Worm (Caenorhabditis elegans) whole organism, late embryonic: ENCODE data around the gene fbxb-47.

Experiments
- C38D4.7 ChIP-seq: fragments of 200-800 bp; sonication (Bioruptor generic); optimal IDR thresholded peaks from 2 replicates; lab custom pipeline; 2018; ENCODE audit warnings: mild to moderate bottlenecking, missing genetic modification characterization, moderate library complexity, missing compliant biosample characterization
- K02D7.2 ChIP-seq: sonication (generic microtip); optimal IDR thresholded peaks from 2 replicates; lab custom pipeline; 2017; ENCODE audit warnings: mild to moderate bottlenecking, missing genetic modification characterization, missing compliant biosample characterization
- K09A11.1 ChIP-seq: sonication (generic microtip); optimal IDR thresholded peaks from 2 replicates; lab custom pipeline; 2017; ENCODE audit warnings: antibody characterized with exemption, mild to moderate bottlenecking, missing genetic modification characterization, missing compliant biosample characterization; ENCODE audit not compliant: insufficient read depth
- ceh-18 ChIP-seq: sonication (generic microtip); optimal IDR thresholded peaks from 2 replicates; lab custom pipeline; 2016; ENCODE audit warnings: missing genetic modification characterization, missing compliant biosample characterization
- ceh-19 ChIP-seq: fragments of 200-800 bp; sonication (Bioruptor generic); optimal IDR thresholded peaks from 2 replicates; lab custom pipeline; 2018; ENCODE audit warnings: mild to moderate bottlenecking, missing genetic modification characterization, missing compliant biosample characterization
- ceh-22 ChIP-seq: sonication (generic microtip); optimal IDR thresholded peaks from 2 replicates; lab custom pipeline; 2017; ENCODE audit warnings: missing biosample characterization, missing genetic modification characterization
- ceh-24 ChIP-seq: sonication (generic microtip); optimal IDR thresholded peaks from 2 replicates; lab custom pipeline; 2016; ENCODE audit warnings: mild to moderate bottlenecking, missing genetic modification characterization, missing compliant biosample characterization
- ceh-31 ChIP-seq: sonication (generic microtip); optimal IDR thresholded peaks from 2 replicates; lab custom pipeline; 2016; ENCODE audit warnings: missing genetic modification characterization, missing compliant biosample characterization
- ceh-34 ChIP-seq: sonication (generic microtip); optimal IDR thresholded peaks from 2 replicates; lab custom pipeline; 2016; ENCODE audit warnings: mild to moderate bottlenecking, missing genetic modification characterization, missing compliant biosample characterization
- ceh-45 ChIP-seq: fragments of 200-800 bp; sonication (Bioruptor generic); IDR thresholded peaks from 2 replicates; pipeline ENCODE4 v1.3.6; 2022; ENCODE audit warnings: missing genetic modification reagents, missing genetic modification characterization, missing compliant biosample characterization
- ceh-48 ChIP-seq: sonication (generic microtip); optimal IDR thresholded peaks from 2 replicates; lab custom pipeline; 2016; ENCODE audit warnings: missing genetic modification characterization, inconsistent platforms, missing compliant biosample characterization
- ceh-9 ChIP-seq: sonication (generic microtip); optimal IDR thresholded peaks from 2 replicates; lab custom pipeline; 2016; ENCODE audit warnings: mild to moderate bottlenecking, missing genetic modification characterization, inconsistent platforms, missing compliant biosample characterization
- che-1 ChIP-seq: sonication (generic microtip); optimal IDR thresholded peaks from 2 replicates; lab custom pipeline; 2016; ENCODE audit warnings: mild to moderate bottlenecking, missing genetic modification characterization, missing compliant biosample characterization
- dmd-4 ChIP-seq: sonication (generic microtip); optimal IDR thresholded peaks from 2 replicates; lab custom pipeline; 2016; ENCODE audit warnings: borderline replicate concordance, missing genetic modification characterization, missing compliant biosample characterization
- dve-1 ChIP-seq: sonication (generic microtip); optimal IDR thresholded peaks from 2 replicates; lab custom pipeline; 2017; ENCODE audit warnings: antibody characterized with exemption, mild to moderate bottlenecking, missing genetic modification characterization, missing compliant biosample characterization
- ets-4 ChIP-seq: sonication (generic microtip); optimal IDR thresholded peaks from 2 replicates; lab custom pipeline; 2016; ENCODE audit warnings: missing genetic modification characterization, missing compliant biosample characterization
- eyg-1 ChIP-seq: sonication (generic microtip); optimal IDR thresholded peaks from 2 replicates; lab custom pipeline; 2016; ENCODE audit warnings: missing genotype, missing genetic modification characterization, missing compliant biosample characterization
- fax-1 ChIP-seq: sonication (generic microtip); optimal IDR thresholded peaks from 2 replicates; lab custom pipeline; 2016; ENCODE audit warnings: missing genotype, missing genetic modification characterization, missing compliant biosample characterization
- fkh-6 ChIP-seq: sonication (generic microtip); optimal IDR thresholded peaks from 2 replicates; lab custom pipeline; 2016; ENCODE audit warnings: missing genetic modification characterization, missing compliant biosample characterization
- gmeb-2 ChIP-seq: sonication (generic microtip); optimal IDR thresholded peaks from 2 replicates; lab custom pipeline; 2016; ENCODE audit warnings: missing genetic modification characterization, inconsistent platforms, missing compliant biosample characterization
- hlh-13 ChIP-seq: fragments of 200-800 bp; sonication (Bioruptor generic); optimal IDR thresholded peaks from 2 replicates; lab custom pipeline; 2018; ENCODE audit warnings: mild to moderate bottlenecking, missing genetic modification characterization, missing compliant biosample characterization
- hlh-15 ChIP-seq: sonication (generic microtip); optimal IDR thresholded peaks from 2 replicates; lab custom pipeline; 2016; ENCODE audit warnings: missing genetic modification characterization, missing compliant biosample characterization
- hlh-6 ChIP-seq: sonication (generic microtip); optimal IDR thresholded peaks from 2 replicates; lab custom pipeline; 2016; ENCODE audit warnings: missing genotype, missing genetic modification characterization, missing compliant biosample characterization
- lin-11 ChIP-seq: fragments of 200-800 bp; sonication (Bioruptor generic); optimal IDR thresholded peaks from 2 replicates; lab custom pipeline; 2018; ENCODE audit warnings: mild to moderate bottlenecking, missing genetic modification characterization, missing compliant biosample characterization
- madf-2 ChIP-seq: sonication (generic microtip); optimal IDR thresholded peaks from 2 replicates; lab custom pipeline; 2017; ENCODE audit warnings: missing genetic modification characterization, missing compliant biosample characterization
- mec-3 ChIP-seq: sonication (generic microtip); optimal IDR thresholded peaks from 2 replicates; lab custom pipeline; 2016; ENCODE audit warnings: borderline replicate concordance, missing genetic modification characterization, missing compliant biosample characterization
- nfya-1 ChIP-seq: sonication (generic microtip); optimal IDR thresholded peaks from 2 replicates; lab custom pipeline; 2017; ENCODE audit warnings: missing genetic modification characterization, mild to moderate bottlenecking, missing compliant biosample characterization, antibody characterized with exemption, moderate library complexity
- pag-3 ChIP-seq: sonication (generic microtip); optimal IDR thresholded peaks from 2 replicates; lab custom pipeline; 2016; ENCODE audit warnings: missing compliant biosample characterization, missing genetic modification characterization, borderline replicate concordance
- pat-9 ChIP-seq: fragments of 200-800 bp; sonication (Bioruptor generic); optimal IDR thresholded peaks from 2 replicates; lab custom pipeline; 2018; ENCODE audit warnings: mild to moderate bottlenecking, missing genetic modification characterization, moderate library complexity, missing compliant biosample characterization
- pha-4 ChIP-seq: fragments of 150-350 bp; optimal IDR thresholded peaks from 2 replicates; lab custom pipeline; 2018; ENCODE audit warnings: missing biosample characterization, missing genetic modification reagents, missing genetic modification characterization
- ref-2 ChIP-seq: sonication (generic microtip); optimal IDR thresholded peaks from 2 replicates; lab custom pipeline; 2016; ENCODE audit warnings: missing genetic modification characterization, missing compliant biosample characterization
- syd-9 ChIP-seq: sonication (generic microtip); optimal IDR thresholded peaks from 2 replicates; lab custom pipeline; 2016; ENCODE audit warnings: mild to moderate bottlenecking, missing genetic modification characterization, moderate library complexity, missing compliant biosample characterization
- tbx-2 ChIP-seq: sonication (generic microtip); optimal IDR thresholded peaks from 2 replicates; lab custom pipeline; 2016; ENCODE audit warnings: missing genetic modification characterization, missing compliant biosample characterization
- unc-42 ChIP-seq: sonication (generic microtip); optimal IDR thresholded peaks from 2 replicates; lab custom pipeline; 2016; ENCODE audit warnings: missing genotype, missing genetic modification characterization, missing compliant biosample characterization
- unc-55 ChIP-seq: sonication (generic microtip); optimal IDR thresholded peaks from 2 replicates; lab custom pipeline; 2017; ENCODE audit warnings: missing biosample characterization, missing genetic modification reagents, missing genetic modification characterization
- unc-86 ChIP-seq: sonication (generic microtip); optimal IDR thresholded peaks from 2 replicates; lab custom pipeline; 2016; ENCODE audit warnings: missing genetic modification characterization, missing compliant biosample characterization
- ztf-16 ChIP-seq: sonication (generic microtip); optimal IDR thresholded peaks from 2 replicates; lab custom pipeline; 2017; ENCODE audit warnings: missing genetic modification characterization, missing compliant biosample characterization

The fbxb-47 gene

DNA sequence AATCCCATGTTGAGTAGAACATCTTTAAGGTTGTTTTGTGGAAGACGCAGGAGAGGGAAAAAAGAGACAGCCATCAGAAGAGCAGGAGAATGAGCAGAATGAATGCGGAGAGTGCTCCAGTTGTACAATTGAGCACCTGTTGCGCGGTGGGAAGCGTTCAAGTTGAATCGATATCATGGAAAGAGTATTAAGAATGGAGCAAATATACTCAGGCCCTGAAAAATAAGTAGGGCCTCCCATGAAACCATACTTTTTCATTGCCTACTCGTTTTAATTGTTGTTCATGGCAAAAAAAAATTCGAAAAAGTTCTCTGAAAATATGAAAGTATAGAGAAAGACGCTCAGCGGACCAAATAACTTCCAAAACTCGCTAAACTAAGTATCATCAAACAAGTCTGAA is 15.9 kb upstream of the fbxb-47 start, which contains the start of gene fbxb-48:
TSS of gene fbxb-48 (minus strand) at position 101 of the 400 bp plus-strand sequence.
- TF ChIP-seq syd-9 (tag; lab: Kevin White, UChicago): no peak
- no peak for TF ChIP-seq ceh-45 (GFP tag; lab: Robert Waterston, UW)
- TF ChIP-seq eyg-1 (tag; lab: Kevin White, UChicago): no peak
- no peak for TF ChIP-seq unc-42 (tag; lab: Kevin White, UChicago)
- no peak for TF ChIP-seq hlh-6 (tag; lab: Kevin White, UChicago)
- TF ChIP-seq nfya-1 (tag; lab: Kevin White, UChicago): no peak
- TF ChIP-seq K09A11.1 (tag; lab: Kevin White, UChicago): no peak
- TF ChIP-seq hlh-13 (GFP tag; lab: Kevin White, UChicago): no peak
- no peak for TF ChIP-seq che-1 (tag; lab: Kevin White, UChicago)
- TF ChIP-seq ceh-31 (tag; lab: Kevin White, UChicago): no peak
- no peak for TF ChIP-seq C38D4.7 (GFP tag; lab: Kevin White, UChicago)
- no peak for TF ChIP-seq lin-11 (tag; lab: Kevin White, UChicago)
- no peak for TF ChIP-seq gmeb-2 (tag; lab: Kevin White, UChicago)
- TF ChIP-seq dmd-4 (tag; lab: Kevin White, UChicago): no peak
- TF ChIP-seq pat-9 (tag; lab: Kevin White, UChicago): no peak
- TF ChIP-seq ceh-34: no peak
- TF ChIP-seq unc-86: no peak
- no peak for TF ChIP-seq ceh-24
- no peak for TF ChIP-seq unc-55 (GFP tag; lab: Kevin White, UChicago)

DNA sequence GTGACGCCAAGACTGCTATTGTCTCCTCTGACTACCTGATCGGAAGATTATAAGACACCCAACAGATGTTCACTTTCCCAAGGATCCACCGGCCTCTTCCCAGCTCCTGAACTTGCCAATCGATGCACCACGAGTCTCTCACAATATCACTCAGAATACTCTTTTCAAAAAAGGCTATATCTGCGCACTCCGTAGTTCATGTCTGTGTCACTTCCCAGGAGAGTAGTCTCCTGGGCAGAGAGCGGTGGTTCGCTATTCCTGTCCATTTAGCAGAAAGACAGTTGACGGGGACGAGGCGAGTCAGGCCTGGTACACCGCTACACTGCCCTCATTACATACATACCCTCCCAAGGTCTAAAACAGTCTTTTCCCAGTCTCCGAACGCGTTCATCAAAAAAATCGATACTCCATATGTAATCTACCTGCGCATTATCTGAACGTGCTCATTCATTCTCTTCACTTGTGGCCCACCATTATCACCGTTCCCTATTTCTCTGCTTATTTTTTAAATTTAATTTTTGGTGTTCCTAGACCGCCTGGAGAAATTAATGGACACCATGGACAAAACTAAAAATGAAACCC is 11.6 kb upstream of the fbxb-47 start, which contains the start of gene btb-6:
TSS of gene btb-6 (plus strand) at position 532 of the 582 bp plus-strand sequence.
- TF ChIP-seq fax-1 (tag; lab: Kevin White, UChicago) (no peak), pat-9 (tag; lab: Kevin White, UChicago) (no peak), ceh-19 (GFP tag; lab: Kevin White, UChicago) (no peak), ceh-22 (no peak), pha-4 (tag; lab: Kevin White, UChicago) (no peak), madf-2 (tag; lab: Kevin White, UChicago) (no peak), ceh-31 (tag; lab: Kevin White, UChicago) (no peak), eyg-1 (tag; lab: Kevin White, UChicago) (no peak), dve-1 (no peak), K02D7.2 (tag; lab: Kevin White, UChicago) (no peak), syd-9 (tag; lab: Kevin White, UChicago) (no peak), K09A11.1 (tag; lab: Kevin White, UChicago) (no peak), ceh-9 (no peak), ztf-16 (tag; lab: Kevin White, UChicago) (no peak), ref-2 (tag; lab: Kevin White, UChicago) (no peak), ceh-18 (tag; lab: Kevin White, UChicago) (no peak), ceh-45 (GFP tag; lab: Robert Waterston, UW) (no peak)

DNA sequence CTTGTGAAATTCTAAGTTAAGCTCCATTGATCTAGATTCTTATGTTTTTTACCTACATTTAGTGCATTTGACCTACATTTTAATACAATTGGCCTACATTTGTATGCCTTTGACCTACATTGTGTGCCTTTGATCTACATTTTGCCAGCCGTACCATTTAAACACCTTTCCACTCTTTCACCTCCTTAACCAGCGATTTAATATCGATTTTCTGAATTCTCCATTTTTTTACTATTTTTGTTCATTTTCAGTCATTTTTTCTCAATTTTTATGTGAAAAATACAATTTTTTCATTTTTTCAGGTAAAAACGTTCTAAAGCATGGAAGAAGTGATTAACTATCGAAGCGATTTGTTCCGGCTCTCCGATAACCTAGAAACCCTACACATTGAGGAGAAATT is 9.7 kb upstream of the fbxb-47 start, which contains the start of gene btb-7:
TSS of gene btb-7 (plus strand) at position 301 of the 400 bp plus-strand sequence.
- TF ChIP-seq tbx-2 (tag; lab: Kevin White, UChicago) (no peak), C38D4.7 (GFP tag; lab: Kevin White, UChicago) (no peak), ets-4 (tag; lab: Kevin White, UChicago) (no peak), ceh-48 (tag; lab: Kevin White, UChicago) (no peak), fkh-6 (no peak), hlh-15 (tag; lab: Kevin White, UChicago) (no peak), pag-3 (tag; lab: Kevin White, UChicago) (no peak), K02D7.2 (tag; lab: Kevin White, UChicago) (no peak), mec-3 (no peak), ceh-18 (tag; lab: Kevin White, UChicago) (no peak), lin-11 (tag; lab: Kevin White, UChicago) (no peak)
- TF ChIP-seq, all 69 proteins: peak for 0
